Worm (Caenorhabditis elegans): ENCODE results near the gene W09D10.4.

- TF ChIP-seq W03F9.2 (tag; optimal IDR thresholded peaks at IDR 0.05), result no peak
- no peak for TF ChIP-seq him-1 (tag; optimal IDR thresholded peaks at IDR 0.05)
- no peak for TF ChIP-seq dao-5 (tag; optimal IDR thresholded peaks at IDR 0.05)
Measured at ce11 chrIII:10706481-10706880, 9.5 kb downstream of the W09D10.4 start.

Data from whole organism, L4/young adult.